Worm (Caenorhabditis elegans): ENCODE measurements around the gene Y57G11C.36.

Gene Y57G11C.36

DNA sequence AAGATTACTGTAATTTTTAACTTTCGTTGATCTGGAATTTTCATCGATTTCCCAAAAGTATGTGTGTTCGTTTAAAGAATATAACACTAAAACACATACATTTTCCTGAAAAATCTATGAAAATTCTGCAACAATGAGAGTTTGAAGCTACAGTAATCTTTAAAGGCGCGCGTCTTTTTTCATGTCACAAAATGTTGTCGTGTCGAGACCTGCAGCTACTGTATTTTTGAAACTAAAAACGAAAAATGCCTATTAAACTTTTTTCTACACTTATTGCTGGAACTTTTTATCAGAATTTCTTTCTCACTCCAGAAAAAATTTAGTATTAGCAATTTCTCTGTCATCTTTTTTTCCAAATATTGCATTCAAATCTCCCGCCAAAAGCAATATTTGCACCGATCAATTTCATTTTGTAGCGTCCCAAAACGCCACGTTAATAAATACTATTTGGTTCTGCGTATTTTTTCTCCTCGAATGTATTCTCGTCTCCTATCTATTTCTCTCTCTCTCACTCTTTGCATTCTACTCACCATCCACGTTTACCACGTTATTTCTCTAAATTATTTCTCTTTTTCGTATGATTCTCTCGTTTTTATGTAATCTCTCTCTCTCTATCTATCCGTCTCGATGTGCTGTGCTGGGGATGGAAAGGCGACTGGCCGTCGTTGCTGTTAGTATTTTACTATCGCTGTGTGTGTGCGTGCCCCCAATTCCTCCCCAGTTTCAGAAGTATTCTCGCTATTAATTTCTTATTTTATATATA is 13.0 kb upstream of the Y57G11C.36 start, which contains the start of gene melo-1 (continued):
- TF ChIP-seq T26A5.8 (tag; optimal IDR thresholded peaks at IDR 0.05) (no peak), let-607 (tag; optimal IDR thresholded peaks at IDR 0.05) (peak; percentile 76 to 80), C17E4.6 (GFP tag; IDR thresholded peaks at IDR 0.05) (no peak), F37B4.10 (GFP tag; IDR thresholded peaks at IDR 0.05) (no peak), hlh-26 (GFP tag; conservative IDR thresholded peaks at IDR 0.05) (no peak), lin-40 (tag; optimal IDR thresholded peaks at IDR 0.05) (peak; percentile 7), madf-3 (GFP tag; IDR thresholded peaks at IDR 0.05) (no peak), nhr-90 (tag; optimal IDR thresholded peaks at IDR 0.05) (no peak), ceh-91 (GFP tag; IDR thresholded peaks at IDR 0.05) (no peak), bed-2 (GFP tag; IDR thresholded peaks at IDR 0.05) (no peak), cebp-1 (GFP tag; IDR thresholded peaks at IDR 0.05) (no peak), cebp-1 (tag; optimal IDR thresholded peaks at IDR 0.05) (peak; percentile 64), cebp-2 (GFP tag; IDR thresholded peaks at IDR 0.05) (no peak), F57C9.4 (tag; optimal IDR thresholded peaks at IDR 0.05) (no peak), lin-54 (GFP tag; optimal IDR thresholded peaks at IDR 0.05) (peak; percentile 23), Y95B8A.8 (GFP tag; IDR thresholded peaks at IDR 0.05) (no peak), ZK185.1 (tag; optimal IDR thresholded peaks at IDR 0.05; ENCODE audit: poor library complexity, severe bottlenecking) (no peak), zfh-2 (GFP tag; conservative IDR thresholded peaks at IDR 0.05) (no peak), mcd-1 (GFP tag; IDR thresholded peaks at IDR 0.05) (no peak), lag-1 (GFP tag; IDR thresholded peaks at IDR 0.05) (no peak), K12H6.12 (tag; optimal IDR thresholded peaks at IDR 0.05) (no peak), ceh-100 (GFP tag; IDR thresholded peaks at IDR 0.05) (no peak)

DNA sequence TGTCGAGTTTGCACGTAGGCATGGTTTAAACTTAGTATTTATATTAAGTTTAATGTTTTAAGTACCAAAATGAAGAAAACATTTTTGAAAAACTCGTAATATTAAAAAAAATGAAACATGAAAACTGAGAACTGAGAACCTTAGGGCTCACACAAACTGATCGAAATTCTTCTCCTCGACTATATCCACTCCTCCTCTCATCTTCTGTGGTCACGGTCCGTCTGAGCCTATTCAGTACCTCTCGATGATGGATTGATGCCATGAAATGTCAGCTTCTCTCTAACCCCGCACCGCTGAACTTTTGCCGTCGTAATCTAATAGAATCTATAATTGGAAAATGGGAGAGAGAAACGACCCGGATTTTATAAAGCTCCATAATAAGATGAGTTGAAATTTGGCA is 10.9 kb upstream of the Y57G11C.36 start, which contains the start of gene nlp-56:
Gene nlp-56 (minus strand): TSS at position 257 of the 400 bp plus-strand sequence.
- TF ChIP-seq ztf-28 (GFP tag; IDR thresholded peaks at IDR 0.05) (no peak), hmg-1.2 (GFP tag; IDR thresholded peaks at IDR 0.05) (no peak), D2030.7 (GFP tag; IDR thresholded peaks at IDR 0.05) (no peak), hsf-1 (GFP tag; IDR thresholded peaks at IDR 0.05) (no peak), mes-4 (tag; optimal IDR thresholded peaks at IDR 0.05) (no peak), B0019.2 (GFP tag; conservative IDR thresholded peaks at IDR 0.05) (no peak), unc-62 (GFP tag; optimal IDR thresholded peaks at IDR 0.05) (no peak), ceh-100 (GFP tag; IDR thresholded peaks at IDR 0.05) (no peak), repo-1 (tag; optimal IDR thresholded peaks at IDR 0.05) (no peak), hlh-26 (GFP tag; conservative IDR thresholded peaks at IDR 0.05) (no peak), ztf-26 (tag; optimal IDR thresholded peaks at IDR 0.05) (no peak), die-1 (tag; optimal IDR thresholded peaks at IDR 0.05) (no peak)

DNA sequence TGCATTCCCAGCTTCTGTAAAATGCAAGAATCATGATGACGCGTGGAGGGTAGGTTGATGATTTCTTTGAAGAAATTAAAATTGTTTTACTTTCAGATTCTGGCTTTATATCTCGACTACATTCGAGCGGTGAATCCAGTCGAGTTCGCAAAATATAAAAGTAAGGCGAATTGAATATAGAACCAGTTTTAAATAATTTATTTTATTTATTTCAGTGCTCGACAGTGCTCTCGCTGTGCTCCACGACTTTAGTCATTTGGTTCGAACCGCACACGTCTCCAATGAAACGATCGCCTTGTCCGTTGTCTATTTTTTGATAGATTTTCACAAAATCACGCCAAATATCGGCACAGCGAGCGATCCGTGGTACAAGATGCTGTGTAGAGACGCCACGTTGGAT is 8.6 kb upstream of the Y57G11C.36 start, which contains the start of gene Y57G11C.1130:
Gene Y57G11C.1130 (plus strand): TSS at position 301 of the 400 bp plus-strand sequence.
- no peak for TF ChIP-seq nhr-27 (tag; optimal IDR thresholded peaks at IDR 0.05)
- TF ChIP-seq C17E4.6 (GFP tag; IDR thresholded peaks at IDR 0.05): no peak
- TF ChIP-seq tbx-9 (tag; optimal IDR thresholded peaks at IDR 0.05; ENCODE audit: borderline replicate concordance): no peak
- TF ChIP-seq ets-4 (GFP tag; optimal IDR thresholded peaks at IDR 0.05): no peak
- TF ChIP-seq ccch-3 (GFP tag; optimal IDR thresholded peaks at IDR 0.05): no peak
- TF ChIP-seq ztf-6 (GFP tag; IDR thresholded peaks at IDR 0.05): no peak
- TF ChIP-seq let-526 (GFP tag; IDR thresholded peaks at IDR 0.05): no peak
- TF ChIP-seq B0035.1 (tag; optimal IDR thresholded peaks at IDR 0.05): no peak
- TF ChIP-seq ztf-26 (tag; optimal IDR thresholded peaks at IDR 0.05): no peak
- no peak for TF ChIP-seq tbp1 (GFP tag; optimal IDR thresholded peaks at IDR 0.05)
- TF ChIP-seq snpc-1.1 (tag; optimal IDR thresholded peaks at IDR 0.05; ENCODE audit: insufficient read depth): no peak
- no peak for TF ChIP-seq unc-130 (GFP tag; optimal IDR thresholded peaks at IDR 0.05)
- TF ChIP-seq Y95B8A.8 (GFP tag; IDR thresholded peaks at IDR 0.05): no peak
- TF ChIP-seq ztf-28 (GFP tag; IDR thresholded peaks at IDR 0.05): no peak
- TF ChIP-seq chd-7 (tag; optimal IDR thresholded peaks at IDR 0.05): no peak
- TF ChIP-seq hlh-26 (GFP tag; conservative IDR thresholded peaks at IDR 0.05): no peak
- no peak for TF ChIP-seq ztf-22 (GFP tag; optimal IDR thresholded peaks at IDR 0.05)
- no peak for TF ChIP-seq let-607 (tag; optimal IDR thresholded peaks at IDR 0.05)
- no peak for TF ChIP-seq F49E8.2 (tag; optimal IDR thresholded peaks at IDR 0.05; ENCODE audit: insufficient read depth)
